Worm (Caenorhabditis elegans): Measurements from ENCODE around the gene spp-21.

The spp-21 gene

DNA sequence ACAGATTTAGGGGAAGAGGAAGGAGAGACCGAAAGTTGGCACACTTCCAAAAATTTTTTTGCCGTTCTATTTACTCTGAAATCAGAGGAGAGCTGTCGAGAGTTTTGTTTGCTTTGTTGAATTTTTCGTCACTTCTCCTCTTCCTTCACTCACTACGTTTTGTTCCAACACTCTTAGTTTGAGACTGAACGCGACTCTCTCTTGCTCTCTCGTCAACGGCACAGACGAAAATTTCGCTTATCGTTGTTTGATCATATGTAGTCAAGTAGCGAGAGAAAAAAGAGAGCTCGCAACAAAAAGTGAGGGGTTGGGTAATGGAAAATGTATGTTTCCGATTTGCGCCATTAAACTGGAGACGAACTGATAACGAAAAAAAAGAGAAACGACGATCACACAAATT is 7.3 kb upstream of the spp-21 start (continued):
- TF ChIP-seq F13H6.1 (tag; optimal IDR thresholded peaks at IDR 0.05) (peak; percentile 72), ztf-4 (tag; optimal IDR thresholded peaks at IDR 0.05) (no peak), dmd-4 (tag; optimal IDR thresholded peaks at IDR 0.05) (no peak), sma-3 (GFP tag; optimal IDR thresholded peaks at IDR 0.05) (no peak), lin-39 (tag; optimal IDR thresholded peaks at IDR 0.05) (no peak), mab-5 (tag; optimal IDR thresholded peaks at IDR 0.05) (no peak), blmp-1 (tag; optimal IDR thresholded peaks at IDR 0.05; ENCODE audit: insufficient read depth) (no peak), nhr-77 (tag; optimal IDR thresholded peaks at IDR 0.05) (no peak), nhr-23 (tag; optimal IDR thresholded peaks at IDR 0.05) (no peak), aly-2 (tag; optimal IDR thresholded peaks at IDR 0.05) (no peak), unc-55 (GFP tag; optimal IDR thresholded peaks at IDR 0.05) (peak; percentile 23), nhr-21 (tag; optimal IDR thresholded peaks at IDR 0.05) (no peak), sma-9 (GFP tag; optimal IDR thresholded peaks at IDR 0.05) (peak; percentile 40), sma-9 (tag; optimal IDR thresholded peaks at IDR 0.05) (no peak)

DNA sequence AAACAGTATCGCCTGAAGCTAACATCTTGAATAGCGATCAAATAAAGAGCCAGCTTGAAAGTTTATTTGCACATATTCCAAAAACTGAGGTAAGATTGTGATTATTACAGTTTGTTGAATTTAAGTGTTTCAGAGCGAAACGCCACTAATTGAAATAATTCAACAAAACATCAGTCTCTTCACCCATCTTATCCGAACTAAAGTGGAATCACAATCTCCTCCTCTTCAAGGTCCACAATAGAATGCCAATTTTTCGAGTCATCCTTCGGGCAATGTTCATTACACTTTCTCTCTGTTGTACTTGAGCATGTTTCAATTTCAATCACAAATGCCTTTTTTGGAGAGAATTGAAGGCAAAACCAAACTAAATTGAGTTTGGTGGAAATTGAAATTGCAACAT is 5.9 kb upstream of the spp-21 start:
- no peak for TF ChIP-seq gmeb-1 (tag; optimal IDR thresholded peaks at IDR 0.05)
- TF ChIP-seq unc-55 (GFP tag; optimal IDR thresholded peaks at IDR 0.05): no peak
- no peak for TF ChIP-seq aly-2 (tag; optimal IDR thresholded peaks at IDR 0.05)
- TF ChIP-seq lsy-2 (tag; optimal IDR thresholded peaks at IDR 0.05): no peak
- no peak for TF ChIP-seq F13H6.1 (tag; optimal IDR thresholded peaks at IDR 0.05)
- TF ChIP-seq fos-1 (tag; optimal IDR thresholded peaks at IDR 0.05): no peak
- no peak for TF ChIP-seq ZK546.5 (tag; optimal IDR thresholded peaks at IDR 0.05)
- TF ChIP-seq elt-3 (tag; optimal IDR thresholded peaks at IDR 0.05): no peak
- TF ChIP-seq skn-1 (tag; optimal IDR thresholded peaks at IDR 0.05): no peak
- no peak for TF ChIP-seq blmp-1 (tag; optimal IDR thresholded peaks at IDR 0.05; ENCODE audit: insufficient read depth)
- TF ChIP-seq peb-1 (tag; optimal IDR thresholded peaks at IDR 0.05): no peak
- TF ChIP-seq dmd-4 (tag; optimal IDR thresholded peaks at IDR 0.05): no peak
- no peak for TF ChIP-seq elt-1 (tag; optimal IDR thresholded peaks at IDR 0.05)
- TF ChIP-seq lin-13 (GFP tag; optimal IDR thresholded peaks at IDR 0.05): no peak
- TF ChIP-seq snpc-4 (tag; optimal IDR thresholded peaks at IDR 0.05): no peak
- no peak for TF ChIP-seq nhr-237 (tag; optimal IDR thresholded peaks at IDR 0.05)
- TF ChIP-seq ztf-1 (GFP tag; conservative IDR thresholded peaks at IDR 0.05): no peak

DNA sequence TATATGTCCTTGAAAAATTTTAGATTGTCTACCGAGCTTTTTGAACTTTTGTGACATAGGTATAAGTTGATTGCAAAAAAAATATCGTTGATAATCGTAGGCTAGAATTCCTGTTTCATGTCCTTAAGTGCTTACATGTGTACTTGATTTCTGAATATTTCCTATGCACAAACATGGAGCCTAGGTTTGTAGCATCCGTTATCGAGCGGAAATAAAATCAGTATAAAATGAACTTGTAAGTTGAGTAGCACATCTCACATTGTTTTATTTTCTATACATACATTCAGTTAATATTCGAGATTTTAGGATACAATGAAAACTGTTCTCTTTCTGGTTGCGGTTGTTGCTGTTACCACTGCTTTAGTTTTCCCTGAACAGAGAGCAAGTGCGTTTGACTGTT is 2.4 kb upstream of the spp-21 start, which contains the start of gene spp-9:
TSS of gene spp-9 (plus strand) at position 301 of the 400 bp plus-strand sequence.
- TF ChIP-seq lsy-2 (tag; optimal IDR thresholded peaks at IDR 0.05): no peak
- no peak for TF ChIP-seq nhr-11 (tag; optimal IDR thresholded peaks at IDR 0.05)
- no peak for TF ChIP-seq crh-2 (tag; optimal IDR thresholded peaks at IDR 0.05)
- no peak for TF ChIP-seq nhr-21 (tag; optimal IDR thresholded peaks at IDR 0.05)
- TF ChIP-seq lin-13 (GFP tag; optimal IDR thresholded peaks at IDR 0.05): no peak
- TF ChIP-seq nhr-10 (tag; optimal IDR thresholded peaks at IDR 0.05): no peak
- TF ChIP-seq nhr-237 (tag; optimal IDR thresholded peaks at IDR 0.05): no peak
- no peak for TF ChIP-seq dmd-4 (tag; optimal IDR thresholded peaks at IDR 0.05)
- no peak for TF ChIP-seq unc-62 (GFP tag; optimal IDR thresholded peaks at IDR 0.05)
- TF ChIP-seq peb-1 (tag; optimal IDR thresholded peaks at IDR 0.05): no peak
- TF ChIP-seq nhr-12 (tag; optimal IDR thresholded peaks at IDR 0.05): no peak
- TF ChIP-seq lin-11 (tag; optimal IDR thresholded peaks at IDR 0.05): no peak
- TF ChIP-seq sma-3 (GFP tag; optimal IDR thresholded peaks at IDR 0.05): no peak

DNA sequence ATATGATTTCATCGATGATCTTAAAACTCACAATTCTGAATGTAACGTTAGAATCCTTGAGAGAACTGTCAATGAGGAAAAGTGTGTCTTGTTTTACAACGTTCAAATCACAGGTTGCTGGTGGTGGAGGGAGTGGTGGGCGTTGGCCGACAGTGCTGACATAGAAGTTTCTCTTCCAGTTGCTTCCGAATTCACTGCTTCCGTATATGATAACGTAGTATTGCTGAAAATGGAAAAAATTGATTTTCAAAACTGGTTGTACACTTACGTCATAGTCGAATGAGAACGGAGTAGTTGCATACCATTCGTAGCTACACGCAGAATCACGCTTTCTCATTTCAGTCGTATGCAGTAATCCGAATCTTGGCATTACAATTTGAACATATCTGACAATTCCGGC is 1.9 kb downstream of the spp-21 start:
- no peak for TF ChIP-seq peb-1 (tag; optimal IDR thresholded peaks at IDR 0.05)
- TF ChIP-seq alr-1 (tag; optimal IDR thresholded peaks at IDR 0.05): no peak
- no peak for TF ChIP-seq zag-1 (tag; optimal IDR thresholded peaks at IDR 0.05)
- TF ChIP-seq sma-3 (GFP tag; optimal IDR thresholded peaks at IDR 0.05): no peak
- TF ChIP-seq nhr-23 (tag; optimal IDR thresholded peaks at IDR 0.05): no peak
- TF ChIP-seq dmd-4 (tag; optimal IDR thresholded peaks at IDR 0.05): no peak
- TF ChIP-seq lin-13 (GFP tag; optimal IDR thresholded peaks at IDR 0.05): no peak
- no peak for TF ChIP-seq nhr-25 (tag; optimal IDR thresholded peaks at IDR 0.05)
- no peak for TF ChIP-seq unc-62 (GFP tag; optimal IDR thresholded peaks at IDR 0.05)

DNA sequence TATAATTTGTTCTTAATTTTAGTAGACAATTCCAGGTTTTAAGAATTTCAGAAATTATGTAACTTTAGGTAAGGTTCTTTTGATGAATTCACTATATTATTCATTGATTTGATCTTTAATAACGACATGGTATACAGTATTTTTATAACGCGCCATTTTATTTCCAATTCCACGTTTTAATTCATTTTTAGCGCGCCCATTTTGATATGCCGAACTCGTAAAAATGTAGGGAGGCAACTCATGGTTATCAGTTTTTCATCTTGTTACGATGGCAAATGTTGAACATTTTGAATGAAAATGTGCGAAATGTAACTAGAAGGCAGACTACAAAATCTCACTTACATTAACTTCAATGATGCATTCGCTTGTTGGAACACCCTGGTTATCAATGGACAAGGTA is 8.9 kb downstream of the spp-21 start:
- TF ChIP-seq crh-2 (tag; optimal IDR thresholded peaks at IDR 0.05): peak; percentile 24
- no peak for TF ChIP-seq lsy-2 (tag; optimal IDR thresholded peaks at IDR 0.05)
- TF ChIP-seq elt-1 (tag; optimal IDR thresholded peaks at IDR 0.05): no peak
- TF ChIP-seq mab-5 (tag; optimal IDR thresholded peaks at IDR 0.05): no peak
- no peak for TF ChIP-seq lin-13 (GFP tag; optimal IDR thresholded peaks at IDR 0.05)
- no peak for TF ChIP-seq nhr-12 (tag; optimal IDR thresholded peaks at IDR 0.05)
- no peak for TF ChIP-seq dmd-4 (tag; optimal IDR thresholded peaks at IDR 0.05)
- no peak for TF ChIP-seq nhr-237 (tag; optimal IDR thresholded peaks at IDR 0.05)
- no peak for TF ChIP-seq ceh-82 (tag; optimal IDR thresholded peaks at IDR 0.05)
- TF ChIP-seq F13H6.1 (tag; optimal IDR thresholded peaks at IDR 0.05): no peak
- peak; percentile 52 for TF ChIP-seq fos-1 (tag; optimal IDR thresholded peaks at IDR 0.05)
